Fruit fly (Drosophila melanogaster) S2 (cell line): ENCODE measurements around the gene tj.

Experiments used
- CG8478 ChIP-seq: fragments of >200 bp; optimal IDR thresholded peaks from 2 replicates; lab custom pipeline; 2018
- CTCF ChIP-seq, 2 experiments: fragments of >200 bp; optimal IDR thresholded peaks; 2 replicates each; lab custom pipeline; 2018

- TF ChIP-seq CG8478 (no peak), CTCF (optimal IDR thresholded peaks at IDR 0.05; lab: Kevin White, UChicago) (no peak)
These were observed 8.2 kb downstream of the tj start for dm6 chr2L:19472256-19472655.
